Worm (Caenorhabditis elegans) whole organism, L4/young adult: ENCODE results near the gene mlt-4.

Experiments used
- W03F9.2 ChIP-seq: fragments of 150-350 bp; optimal IDR thresholded peaks from 2 replicates; lab custom pipeline; 2014; ENCODE audit warnings: missing biosample characterization, missing genetic modification characterization
- dao-5 ChIP-seq: sonication (generic microtip); optimal IDR thresholded peaks from 2 replicates; lab custom pipeline; 2016; ENCODE audit warnings: missing genotype, missing genetic modification characterization, moderate library complexity, missing compliant biosample characterization
- him-1 ChIP-seq: sonication (generic microtip); optimal IDR thresholded peaks from 2 replicates; lab custom pipeline; 2016; ENCODE audit warnings: missing genotype, missing genetic modification reagents, missing genetic modification characterization, missing compliant biosample characterization

DNA sequence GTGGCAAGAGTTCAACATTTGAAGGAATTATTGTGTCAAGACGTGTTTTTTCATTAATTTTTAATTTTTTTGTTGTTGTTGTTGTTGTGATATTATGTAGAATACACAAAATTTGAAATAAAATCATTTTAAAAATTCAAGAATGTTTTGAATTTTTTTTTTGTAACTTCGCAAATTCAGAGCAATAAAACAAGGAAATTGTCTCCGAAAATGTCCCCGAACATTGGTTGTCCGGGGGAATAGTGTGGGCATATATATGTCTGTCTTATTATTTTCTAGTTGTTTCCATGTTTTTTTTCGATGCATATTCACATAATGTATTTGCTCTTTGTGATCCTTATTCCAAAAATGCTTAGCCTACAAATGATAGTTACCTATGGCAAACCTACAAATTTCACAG lies 22.3 kb upstream of the mlt-4 start, which contains the start of gene clec-262:
- no peak for TF ChIP-seq him-1
- no peak for TF ChIP-seq dao-5 (tag; lab: Kevin White, UChicago)
- no peak for TF ChIP-seq W03F9.2 (tag; lab: Kevin White, UChicago)
